Worm (Caenorhabditis elegans): Measurements from ENCODE around the gene gop-3.

Gene gop-3

DNA sequence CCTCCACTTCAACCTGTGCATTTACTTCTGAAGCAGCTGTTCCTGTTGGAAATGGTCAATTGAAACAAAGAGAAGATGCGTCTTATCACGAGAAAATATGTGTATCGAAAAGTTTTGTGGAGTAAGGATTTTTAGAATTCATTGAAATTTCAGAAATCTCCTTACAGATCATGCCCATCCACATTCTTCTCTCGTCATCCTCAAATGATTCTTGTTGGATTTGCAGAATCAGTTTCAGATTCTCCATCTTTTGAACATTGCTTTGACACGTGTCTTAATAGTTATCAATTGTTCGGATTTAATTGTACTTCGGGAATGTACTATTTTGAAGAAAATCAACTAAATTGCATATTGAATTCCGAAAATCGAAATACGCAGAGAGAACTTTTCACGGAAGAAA lies 43.5 kb downstream of the gop-3 start:
- TF ChIP-seq hlh-1 (tag; optimal IDR thresholded peaks at IDR 0.05) (no peak), blmp-1 (tag; optimal IDR thresholded peaks at IDR 0.05) (no peak), sptf-1 (tag; optimal IDR thresholded peaks at IDR 0.05) (no peak), ham-2 (GFP tag; optimal IDR thresholded peaks at IDR 0.05) (no peak), zip-8 (tag; optimal IDR thresholded peaks at IDR 0.05) (no peak), ceh-43 (GFP tag; optimal IDR thresholded peaks at IDR 0.05) (no peak), nhr-76 (tag; optimal IDR thresholded peaks at IDR 0.05) (no peak)

- TF ChIP-seq ceh-39 (tag; optimal IDR thresholded peaks at IDR 0.05) = no peak
- no peak for TF ChIP-seq pha-4 (tag; optimal IDR thresholded peaks at IDR 0.05)
- no peak for TF ChIP-seq zip-8 (tag; optimal IDR thresholded peaks at IDR 0.05)
- TF ChIP-seq bed-3 (GFP tag; optimal IDR thresholded peaks at IDR 0.05) = peak; percentile 69
- TF ChIP-seq ham-2 (GFP tag; optimal IDR thresholded peaks at IDR 0.05) = peak; percentile 51
- no peak for TF ChIP-seq nhr-2 (tag; optimal IDR thresholded peaks at IDR 0.05)
- peak; percentile 38 for TF ChIP-seq ceh-43 (GFP tag; optimal IDR thresholded peaks at IDR 0.05)
- TF ChIP-seq lin-32 (GFP tag; optimal IDR thresholded peaks at IDR 0.05) = peak; percentile 63
- no peak for TF ChIP-seq nhr-28 (tag; optimal IDR thresholded peaks at IDR 0.05)
- peak; percentile 21 for TF ChIP-seq hlh-1 (tag; optimal IDR thresholded peaks at IDR 0.05)
- peak; percentile 75 for TF ChIP-seq sptf-1 (tag; optimal IDR thresholded peaks at IDR 0.05)
- TF ChIP-seq nhr-12 (tag; optimal IDR thresholded peaks at IDR 0.05) = no peak
- no peak for TF ChIP-seq unc-39 (tag; optimal IDR thresholded peaks at IDR 0.05)
- TF ChIP-seq mls-2 (tag; optimal IDR thresholded peaks at IDR 0.05) = peak; percentile 78
- peak; percentile 73 for TF ChIP-seq drap-1 (GFP tag; optimal IDR thresholded peaks at IDR 0.05)
- TF ChIP-seq blmp-1 (tag; optimal IDR thresholded peaks at IDR 0.05) = no peak
- TF ChIP-seq M03D4.4 (tag; optimal IDR thresholded peaks at IDR 0.05) = peak; percentile 39
- peak; percentile 59 for TF ChIP-seq unc-120 (tag; optimal IDR thresholded peaks at IDR 0.05; ENCODE audit: poor library complexity, severe bottlenecking)
- no peak for TF ChIP-seq mab-5 (tag; optimal IDR thresholded peaks at IDR 0.05)
- peak; percentile 15 for TF ChIP-seq cnd-1 (tag; optimal IDR thresholded peaks at IDR 0.05)
These were observed 45.2 kb downstream of the gop-3 start for ce11 chrIII:5305725-5306124.

ce11 chrIII:5308278-5308677 lies 47.8 kb downstream of the gop-3 start, which contains the start of gene mog-3:
Gene mog-3, plus strand, starts transcription at chrIII:5308596.
- TF ChIP-seq nhr-237 (tag; optimal IDR thresholded peaks at IDR 0.05) = no peak
- TF ChIP-seq nhr-28 (tag; optimal IDR thresholded peaks at IDR 0.05) = no peak
- no peak for TF ChIP-seq drap-1 (GFP tag; optimal IDR thresholded peaks at IDR 0.05)
- TF ChIP-seq lin-32 (GFP tag; optimal IDR thresholded peaks at IDR 0.05) = peak; percentile 6
- no peak for TF ChIP-seq tbx-8 (GFP tag; optimal IDR thresholded peaks at IDR 0.05)
- TF ChIP-seq mep-1 (tag; optimal IDR thresholded peaks at IDR 0.05) = peak; percentile 73
- peak; percentile 12 for TF ChIP-seq ham-2 (GFP tag; optimal IDR thresholded peaks at IDR 0.05)
- no peak for TF ChIP-seq mls-2 (tag; optimal IDR thresholded peaks at IDR 0.05)
- TF ChIP-seq cnd-1 (tag; optimal IDR thresholded peaks at IDR 0.05) = peak; percentile 30
- TF ChIP-seq pha-4 (tag; optimal IDR thresholded peaks at IDR 0.05) = peak; percentile 25
- peak; percentile 27 for TF ChIP-seq hlh-1 (tag; optimal IDR thresholded peaks at IDR 0.05)
- TF ChIP-seq unc-62 (GFP tag; optimal IDR thresholded peaks at IDR 0.05) = no peak
- TF ChIP-seq unc-39 (tag; optimal IDR thresholded peaks at IDR 0.05) = no peak
- TF ChIP-seq bed-3 (GFP tag; optimal IDR thresholded peaks at IDR 0.05) = no peak
- no peak for TF ChIP-seq nhr-12 (tag; optimal IDR thresholded peaks at IDR 0.05)
- TF ChIP-seq ztf-11 (tag; optimal IDR thresholded peaks at IDR 0.05) = no peak
- TF ChIP-seq sptf-1 (tag; optimal IDR thresholded peaks at IDR 0.05) = peak; percentile 56
- TF ChIP-seq nhr-2 (tag; optimal IDR thresholded peaks at IDR 0.05) = peak; percentile 79
- peak; percentile 34 for TF ChIP-seq unc-120 (tag; optimal IDR thresholded peaks at IDR 0.05; ENCODE audit: poor library complexity, severe bottlenecking)
- no peak for TF ChIP-seq flh-1 (GFP tag; optimal IDR thresholded peaks at IDR 0.05)
- TF ChIP-seq elt-3 (tag; optimal IDR thresholded peaks at IDR 0.05) = no peak
- TF ChIP-seq ceh-83 (GFP tag; optimal IDR thresholded peaks at IDR 0.05) = no peak
- TF ChIP-seq M03D4.4 (tag; optimal IDR thresholded peaks at IDR 0.05) = no peak
- TF ChIP-seq ces-1 (GFP tag; optimal IDR thresholded peaks at IDR 0.05) = peak; percentile 58
- TF ChIP-seq nhr-76 (tag; optimal IDR thresholded peaks at IDR 0.05) = no peak
- no peak for TF ChIP-seq ceh-43 (GFP tag; optimal IDR thresholded peaks at IDR 0.05)
- TF ChIP-seq sem-2 (GFP tag; optimal IDR thresholded peaks at IDR 0.05) = no peak
- no peak for TF ChIP-seq mab-5 (tag; optimal IDR thresholded peaks at IDR 0.05)
- TF ChIP-seq zip-8 (tag; optimal IDR thresholded peaks at IDR 0.05) = peak; percentile 87
- TF ChIP-seq ceh-39 (tag; optimal IDR thresholded peaks at IDR 0.05) = peak; percentile 40
- no peak for TF ChIP-seq snpc-4 (tag; optimal IDR thresholded peaks at IDR 0.05)
- TF ChIP-seq elt-1 (tag; optimal IDR thresholded peaks at IDR 0.05; ENCODE audit: borderline replicate concordance, insufficient read depth) = no peak
- TF ChIP-seq lin-13 (tag; optimal IDR thresholded peaks at IDR 0.05) = peak; percentile 29
- no peak for TF ChIP-seq blmp-1 (tag; optimal IDR thresholded peaks at IDR 0.05)
- TF ChIP-seq lsy-2 (tag; optimal IDR thresholded peaks at IDR 0.05) = peak; percentile 58
